Worm (Caenorhabditis elegans): ENCODE measurements around the gene Y44F5A.1.

- TF ChIP-seq snpc-4 (tag; optimal IDR thresholded peaks at IDR 0.05) (no peak), blmp-1 (tag; optimal IDR thresholded peaks at IDR 0.05; ENCODE audit: insufficient read depth) (no peak), ztf-4 (tag; optimal IDR thresholded peaks at IDR 0.05) (no peak), ama-1 (optimal IDR thresholded peaks at IDR 0.05) (no peak), nhr-77 (tag; optimal IDR thresholded peaks at IDR 0.05) (no peak), dmd-4 (tag; optimal IDR thresholded peaks at IDR 0.05) (no peak), unc-39 (tag; optimal IDR thresholded peaks at IDR 0.05) (no peak), unc-62 (GFP tag; optimal IDR thresholded peaks at IDR 0.05) (no peak), ZK546.5 (tag; optimal IDR thresholded peaks at IDR 0.05) (no peak), nhr-11 (tag; optimal IDR thresholded peaks at IDR 0.05) (no peak)
Observed at ce11 chrIII:4293108-4293507, 45.6 kb upstream of the Y44F5A.1 start, which contains the start of gene R10E4.6.

All from whole organism, L2 larva.